Worm (Caenorhabditis elegans) whole organism, L3 larva: ENCODE data around the gene K08F9.1.

Source experiments
- R02D3.7 ChIP-seq: fragments of 150-350 bp; optimal IDR thresholded peaks from 2 replicates; lab custom pipeline; 2014; ENCODE audit warnings: missing biosample characterization, missing genetic modification characterization
- ZK546.5 ChIP-seq: sonication (generic microtip); optimal IDR thresholded peaks from 2 replicates; lab custom pipeline; 2017; ENCODE audit warnings: missing biosample characterization, missing genetic modification characterization
- aly-2 ChIP-seq: fragments of 150-350 bp; optimal IDR thresholded peaks from 2 replicates; lab custom pipeline; 2014; ENCODE audit warnings: missing biosample characterization, missing genetic modification characterization
- ama-1 ChIP-seq: fragments of 150-350 bp; optimal IDR thresholded peaks from 2 replicates; lab custom pipeline; 2018
- ceh-16 ChIP-seq: sonication (generic microtip); optimal IDR thresholded peaks from 2 replicates; lab custom pipeline; 2017; ENCODE audit warnings: missing biosample characterization, missing genetic modification characterization
- ceh-28 ChIP-seq: fragments of 150-350 bp; optimal IDR thresholded peaks from 2 replicates; lab custom pipeline; 2014; ENCODE audit warnings: missing biosample characterization, missing genetic modification reagents, missing genetic modification characterization
- ceh-82 ChIP-seq: fragments of 150-350 bp; optimal IDR thresholded peaks from 2 replicates; lab custom pipeline; 2014; ENCODE audit warnings: missing biosample characterization, missing genetic modification characterization
- daf-12 ChIP-seq: fragments of 150-350 bp; optimal IDR thresholded peaks from 2 replicates; lab custom pipeline; 2014; ENCODE audit warnings: missing biosample characterization, missing genetic modification reagents, missing genetic modification characterization
- egl-27 ChIP-seq: sonication (generic microtip); optimal IDR thresholded peaks from 4 replicates; lab custom pipeline; 2017; ENCODE audit warnings: missing biosample characterization, missing genetic modification reagents, missing genetic modification characterization
- egl-5 ChIP-seq: fragments of 150-350 bp; optimal IDR thresholded peaks from 2 replicates; lab custom pipeline; 2017; ENCODE audit warnings: missing biosample characterization, missing genetic modification reagents, missing genetic modification characterization, inconsistent platforms
- elt-1 ChIP-seq: fragments of 150-350 bp; optimal IDR thresholded peaks from 2 replicates; lab custom pipeline; 2014; ENCODE audit warnings: missing biosample characterization, missing genetic modification characterization
- elt-2 ChIP-seq: sonication (generic microtip); optimal IDR thresholded peaks from 2 replicates; lab custom pipeline; 2016; ENCODE audit warnings: missing genetic modification reagents, mild to moderate bottlenecking, missing genetic modification characterization, missing compliant biosample characterization
- elt-3 ChIP-seq, 3 experiments: fragments of 150-350 bp in 1 of 3; sonication (generic microtip) in 2 of 3; optimal IDR thresholded peaks; 2 replicates in 2 of 3; 4 replicates in 1 of 3; lab custom pipeline; 2014 to 2017; ENCODE audit warnings: missing biosample characterization in 3 of 3, missing genetic modification characterization in 3 of 3
- fkh-10 ChIP-seq: sonication (generic microtip); optimal IDR thresholded peaks from 2 replicates; lab custom pipeline; 2017; ENCODE audit warnings: missing biosample characterization, missing genetic modification reagents, missing genetic modification characterization
- fkh-2 ChIP-seq: fragments of 150-350 bp; optimal IDR thresholded peaks from 2 replicates; lab custom pipeline; 2014; ENCODE audit warnings: missing biosample characterization, missing genetic modification reagents, missing genetic modification characterization
- fos-1 ChIP-seq: fragments of 150-350 bp; optimal IDR thresholded peaks from 2 replicates; lab custom pipeline; 2014; ENCODE audit warnings: missing biosample characterization, missing genetic modification characterization
- hmg-11 ChIP-seq: sonication (generic microtip); optimal IDR thresholded peaks from 2 replicates; lab custom pipeline; 2016; ENCODE audit warnings: missing genetic modification characterization, missing compliant biosample characterization
- jun-1 ChIP-seq: fragments of 150-350 bp; optimal IDR thresholded peaks from 2 replicates; lab custom pipeline; 2014; ENCODE audit warnings: missing biosample characterization, missing genetic modification reagents, missing genetic modification characterization
- lin-15B ChIP-seq: fragments of 150-350 bp; optimal IDR thresholded peaks from 2 replicates; lab custom pipeline; 2014; ENCODE audit warnings: missing biosample characterization, missing genetic modification characterization
- lin-39 ChIP-seq: fragments of 150-350 bp; optimal IDR thresholded peaks from 2 replicates; lab custom pipeline; 2018; ENCODE audit warnings: missing biosample characterization, missing genetic modification reagents, missing genetic modification characterization
- lsy-12 ChIP-seq: sonication (generic microtip); optimal IDR thresholded peaks from 2 replicates; lab custom pipeline; 2016; ENCODE audit warnings: mild to moderate bottlenecking, missing genetic modification characterization, missing compliant biosample characterization
- mdl-1 ChIP-seq: fragments of 150-350 bp; optimal IDR thresholded peaks from 2 replicates; lab custom pipeline; 2014; ENCODE audit warnings: missing biosample characterization, missing genetic modification characterization
- mml-1 ChIP-seq: fragments of 150-350 bp; sonication (generic microtip); optimal IDR thresholded peaks from 3 replicates; lab custom pipeline; 2014; ENCODE audit warnings: missing biosample characterization, missing genetic modification characterization
- nfya-1 ChIP-seq: sonication (generic microtip); optimal IDR thresholded peaks from 2 replicates; lab custom pipeline; 2017; ENCODE audit warnings: missing genetic modification characterization, mild to moderate bottlenecking, missing compliant biosample characterization, antibody characterized with exemption, moderate library complexity; ENCODE audit not compliant: insufficient read depth
- nhr-11 ChIP-seq: fragments of 150-350 bp; optimal IDR thresholded peaks from 2 replicates; lab custom pipeline; 2014; ENCODE audit warnings: missing biosample characterization, missing genetic modification characterization
- nhr-12 ChIP-seq: fragments of 150-350 bp; optimal IDR thresholded peaks from 2 replicates; lab custom pipeline; 2014; ENCODE audit warnings: missing biosample characterization, missing genetic modification characterization
- nhr-23 ChIP-seq: fragments of 150-350 bp; optimal IDR thresholded peaks from 2 replicates; lab custom pipeline; 2014; ENCODE audit warnings: missing biosample characterization, missing genetic modification reagents, missing genetic modification characterization
- nhr-25 ChIP-seq: sonication (generic microtip); optimal IDR thresholded peaks from 2 replicates; lab custom pipeline; 2017; ENCODE audit warnings: missing biosample characterization, missing genetic modification characterization
- nhr-28 ChIP-seq: fragments of 150-350 bp; optimal IDR thresholded peaks from 2 replicates; lab custom pipeline; 2014; ENCODE audit warnings: missing biosample characterization, missing genetic modification characterization
- nhr-43 ChIP-seq: sonication (generic microtip); optimal IDR thresholded peaks from 2 replicates; lab custom pipeline; 2016; ENCODE audit warnings: mild to moderate bottlenecking, missing genetic modification characterization, missing compliant biosample characterization; ENCODE audit not compliant: poor library complexity, severe bottlenecking
- nhr-67 ChIP-seq: fragments of 150-350 bp; optimal IDR thresholded peaks from 2 replicates; lab custom pipeline; 2014; ENCODE audit warnings: missing biosample characterization, missing genetic modification characterization
- nhr-76 ChIP-seq: fragments of 150-350 bp; sonication (generic microtip); optimal IDR thresholded peaks from 5 replicates; lab custom pipeline; 2014; ENCODE audit warnings: missing biosample characterization, missing genetic modification characterization
- nhr-77 ChIP-seq: fragments of 150-350 bp; optimal IDR thresholded peaks from 2 replicates; lab custom pipeline; 2014; ENCODE audit warnings: missing biosample characterization, missing genetic modification characterization
- pha-4 ChIP-seq: fragments of 150-350 bp; optimal IDR thresholded peaks from 2 replicates; lab custom pipeline; 2014; ENCODE audit warnings: missing biosample characterization, missing genetic modification reagents, missing genetic modification characterization
- pqm-1 ChIP-seq: fragments of 150-350 bp; optimal IDR thresholded peaks from 2 replicates; lab custom pipeline; 2017; ENCODE audit warnings: missing biosample characterization, missing genetic modification characterization, inconsistent platforms
- sea-2 ChIP-seq: fragments of 150-350 bp; sonication (generic microtip); optimal IDR thresholded peaks from 4 replicates; lab custom pipeline; 2014; ENCODE audit warnings: missing biosample characterization, missing genetic modification reagents, missing genetic modification characterization
- skn-1 ChIP-seq: fragments of 150-350 bp; optimal IDR thresholded peaks from 2 replicates; lab custom pipeline; 2014; ENCODE audit warnings: missing biosample characterization, missing genetic modification characterization
- snpc-4 ChIP-seq: fragments of 150-350 bp; optimal IDR thresholded peaks from 2 replicates; lab custom pipeline; 2014; ENCODE audit warnings: missing biosample characterization, missing genetic modification characterization
- tbx-2 ChIP-seq: sonication (generic microtip); optimal IDR thresholded peaks from 2 replicates; lab custom pipeline; 2016; ENCODE audit warnings: mild to moderate bottlenecking, missing genetic modification characterization, missing compliant biosample characterization
- unc-39 ChIP-seq: sonication (generic microtip); optimal IDR thresholded peaks from 4 replicates; lab custom pipeline; 2017; ENCODE audit warnings: missing biosample characterization, missing genetic modification characterization
- unc-62 ChIP-seq: fragments of 150-350 bp; sonication (generic microtip); optimal IDR thresholded peaks from 4 replicates; lab custom pipeline; 2014; ENCODE audit warnings: missing biosample characterization, missing genetic modification reagents, missing genetic modification characterization
- zag-1 ChIP-seq: fragments of 150-350 bp; optimal IDR thresholded peaks from 2 replicates; lab custom pipeline; 2014; ENCODE audit warnings: missing biosample characterization, missing genetic modification characterization
- ztf-11 ChIP-seq: fragments of 150-350 bp; optimal IDR thresholded peaks from 2 replicates; lab custom pipeline; 2014; ENCODE audit warnings: missing biosample characterization, missing genetic modification characterization
- ztf-4 ChIP-seq: fragments of 150-350 bp; optimal IDR thresholded peaks from 2 replicates; lab custom pipeline; 2014; ENCODE audit warnings: missing biosample characterization, missing genetic modification characterization

K08F9.1 gene

DNA sequence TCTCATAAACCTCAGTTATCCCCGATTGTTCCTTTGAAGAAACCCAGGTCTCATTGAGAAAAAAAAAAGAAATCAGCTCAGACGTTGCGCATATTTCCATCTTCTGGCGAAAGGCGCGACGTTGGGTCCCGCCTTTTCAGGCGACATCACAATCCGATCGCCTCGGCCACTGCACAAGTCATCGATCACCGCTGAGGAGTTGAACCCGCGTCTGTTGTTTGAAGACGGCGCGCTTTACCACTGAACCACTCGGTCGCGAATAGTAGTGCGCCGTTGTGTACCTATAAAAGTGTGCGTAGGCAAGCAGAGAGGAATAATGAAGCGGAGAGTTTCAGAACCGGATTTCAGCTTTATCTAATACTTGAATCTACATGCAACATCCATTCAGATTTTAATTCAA lies 47.7 kb upstream of the K08F9.1 start, which contains the start of gene Y75B12B.11 (continued):
- TF ChIP-seq nhr-43 (tag; lab: Kevin White, UChicago) = peak; percentile 75

DNA sequence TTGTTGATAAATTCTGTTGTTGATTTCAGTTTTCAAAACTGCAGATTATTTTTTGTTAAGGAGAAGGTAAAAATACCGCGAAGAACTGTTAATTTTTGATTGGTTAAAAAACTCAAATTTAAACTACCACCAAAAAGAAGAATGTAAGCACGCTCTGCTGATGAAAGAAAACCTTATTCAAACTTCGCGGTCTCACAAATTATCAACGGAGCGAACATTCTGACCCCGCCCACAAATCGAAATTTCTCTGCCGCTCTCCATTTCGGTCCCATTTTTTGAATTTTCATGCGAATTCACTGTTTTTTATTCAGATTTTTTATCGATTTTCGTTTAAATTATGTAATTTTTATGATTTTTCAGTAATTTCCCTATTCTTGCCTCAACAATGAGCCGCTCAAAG lies 46.4 kb upstream of the K08F9.1 start, which contains the start of gene cyn-3:
Gene cyn-3, plus strand, starts transcription at position 361 of the 400 bp plus-strand sequence.
- TF ChIP-seq pqm-1 (peak; percentile 58), hmg-11 (tag; lab: Kevin White, UChicago) (peak; percentile 65), elt-3 (tag; optimal IDR thresholded peaks at IDR 0.05; lab: Kevin White, UChicago) (no peak), ama-1 (peak; percentile 69), nhr-28 (no peak), mml-1 (tag; lab: Kevin White, UChicago) (no peak), pha-4 (peak; percentile 98), egl-27 (tag; lab: Kevin White, UChicago) (peak; percentile 38), elt-2 (peak; percentile 55), ceh-28 (tag; lab: Kevin White, UChicago) (peak; percentile 79), fkh-10 (GFP tag; lab: Kevin White, UChicago) (peak; percentile 35), jun-1 (tag; lab: Kevin White, UChicago) (peak; percentile 73), fkh-2 (tag; lab: Kevin White, UChicago) (no peak), ceh-82 (tag; lab: Kevin White, UChicago) (no peak), nhr-23 (tag; lab: Kevin White, UChicago) (peak; percentile 97), skn-1 (peak; percentile 91), ztf-4 (tag; lab: Kevin White, UChicago) (no peak), nhr-11 (tag; lab: Kevin White, UChicago) (no peak), lin-15B (tag; lab: Kevin White, UChicago) (peak; percentile 98), R02D3.7 (tag; lab: Kevin White, UChicago) (peak; percentile 77), elt-1 (tag; lab: Kevin White, UChicago) (peak; percentile 58), sea-2 (no peak), mdl-1 (tag; lab: Kevin White, UChicago) (no peak), tbx-2 (tag; lab: Kevin White, UChicago) (peak; percentile 23), nhr-67 (tag; lab: Kevin White, UChicago) (no peak), lsy-12 (peak; percentile 63), lin-39 (tag; lab: Kevin White, UChicago) (peak; percentile 71), egl-5 (tag; lab: Kevin White, UChicago) (peak; percentile 70), nhr-25 (tag; lab: Kevin White, UChicago) (peak; percentile 86), nhr-76 (no peak), nhr-77 (tag; lab: Kevin White, UChicago) (no peak), snpc-4 (tag; lab: Kevin White, UChicago) (peak; percentile 86), nhr-43 (tag; lab: Kevin White, UChicago) (peak; percentile 80), fos-1 (tag; lab: Kevin White, UChicago) (no peak), nfya-1 (tag; lab: Kevin White, UChicago) (peak; percentile 93), aly-2 (tag; lab: Kevin White, UChicago) (no peak), ceh-16 (tag; lab: Kevin White, UChicago) (no peak)

DNA sequence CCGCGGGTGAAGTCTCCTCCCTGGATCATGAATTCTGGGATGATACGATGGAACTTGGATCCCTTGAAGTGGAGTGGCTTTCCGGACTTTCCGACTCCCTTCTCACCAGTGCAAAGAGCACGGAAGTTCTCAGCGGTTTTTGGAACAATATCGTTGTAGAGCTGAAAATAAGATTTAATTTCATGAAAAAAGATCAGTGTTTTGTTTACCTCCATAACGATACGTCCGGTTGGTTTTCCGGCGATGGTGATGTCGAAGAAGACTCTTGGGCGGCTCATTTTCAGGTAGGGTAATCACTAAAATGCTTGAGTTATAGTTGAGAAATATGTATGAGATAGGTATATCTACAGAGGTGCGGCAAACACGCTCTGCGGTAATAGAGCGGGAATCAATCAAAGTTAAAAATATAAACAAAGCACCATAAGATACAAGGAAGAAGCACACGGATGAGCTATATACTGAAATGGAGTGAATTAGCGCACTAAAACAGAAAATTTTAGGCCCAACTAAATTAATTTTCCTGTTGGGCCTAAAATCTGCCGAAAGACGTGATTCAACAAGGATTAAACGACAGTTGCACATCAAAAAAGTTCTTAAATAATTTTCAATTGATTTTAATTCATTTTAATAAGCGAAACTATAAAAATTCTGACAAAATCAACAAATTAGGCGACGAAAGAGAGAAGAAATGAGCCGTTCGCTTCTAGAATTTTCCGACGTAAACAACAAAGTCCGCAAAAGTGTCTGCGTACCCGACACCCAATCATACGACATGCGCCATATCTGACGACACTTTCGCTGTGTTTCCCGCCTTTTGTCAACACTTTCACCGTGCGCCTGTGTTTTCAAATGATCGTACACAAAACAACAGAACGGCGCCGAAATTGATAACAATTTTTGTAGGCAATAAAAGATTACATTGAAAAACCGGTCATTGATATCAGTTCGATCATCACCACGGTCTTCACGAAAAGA lies 44.2 kb upstream of the K08F9.1 start, which contains the start of the genes cyn-7 and bath-36:
Gene cyn-7, minus strand, starts transcription at position 296 of the 975 bp plus-strand sequence.
Gene bath-36, plus strand, starts transcription at position 806 of the 975 bp plus-strand sequence.
- TF ChIP-seq ceh-82 (tag; lab: Kevin White, UChicago) = no peak
- TF ChIP-seq mdl-1 (tag; lab: Kevin White, UChicago) = no peak
- no peak for TF ChIP-seq mml-1 (tag; lab: Kevin White, UChicago)
- TF ChIP-seq nhr-67 (tag; lab: Kevin White, UChicago) = no peak
- TF ChIP-seq egl-27 (tag; lab: Kevin White, UChicago) = peak; percentile 49
- no peak for TF ChIP-seq daf-12 (tag; lab: Kevin White, UChicago)
- TF ChIP-seq nfya-1 (tag; lab: Kevin White, UChicago) = peak; percentile 74
- TF ChIP-seq sea-2 = no peak
- no peak for TF ChIP-seq skn-1
- TF ChIP-seq lsy-12 = peak; percentile 69
- TF ChIP-seq fkh-2 (tag; lab: Kevin White, UChicago) = no peak
- TF ChIP-seq jun-1 (tag; lab: Kevin White, UChicago) = peak; percentile 86
- no peak for TF ChIP-seq nhr-12 (tag; lab: Kevin White, UChicago)
- TF ChIP-seq pha-4 = peak; percentile 97
- no peak for TF ChIP-seq elt-1 (tag; lab: Kevin White, UChicago)
- TF ChIP-seq hmg-11 (tag; lab: Kevin White, UChicago) = peak; percentile 68
- TF ChIP-seq zag-1 (tag; lab: Kevin White, UChicago) = no peak
- TF ChIP-seq aly-2 (tag; lab: Kevin White, UChicago) = no peak
- peak; percentile 47 for TF ChIP-seq ceh-28 (tag; lab: Kevin White, UChicago)
- no peak for TF ChIP-seq ZK546.5 (tag; lab: Kevin White, UChicago)
- TF ChIP-seq unc-39 (tag; lab: Kevin White, UChicago) = no peak
- TF ChIP-seq ztf-11 (tag; lab: Kevin White, UChicago) = no peak
- no peak for TF ChIP-seq elt-3 (tag; optimal IDR thresholded peaks at IDR 0.05; lab: Kevin White, UChicago)
- peak; percentile 85 for TF ChIP-seq lin-15B (tag; lab: Kevin White, UChicago)
- TF ChIP-seq nhr-23 (tag; lab: Kevin White, UChicago) = peak; percentile 74
- peak; percentile 73 for TF ChIP-seq pqm-1
- no peak for TF ChIP-seq ama-1
- no peak for TF ChIP-seq unc-62 (GFP tag; lab: Kevin White, UChicago)
- no peak for TF ChIP-seq nhr-11 (tag; lab: Kevin White, UChicago)
- peak; percentile 79 for TF ChIP-seq nhr-25 (tag; lab: Kevin White, UChicago)
- TF ChIP-seq fkh-10 (GFP tag; lab: Kevin White, UChicago) = no peak
